Fruit fly (Drosophila melanogaster) whole organism, pupa: ENCODE measurements around the gene CG31368.

Source experiments
- CG17806 ChIP-seq: fragments of 200-800 bp; sonication (Bioruptor generic); optimal IDR thresholded peaks from 2 replicates; lab custom pipeline; 2018; ENCODE audit warnings: missing biosample characterization, mild to moderate bottlenecking, missing genetic modification characterization, moderate library complexity
- CG32121 ChIP-seq: fragments of 200-800 bp; sonication (Bioruptor generic); IDR thresholded peaks from 2 replicates; pipeline ENCODE4 v1.3.6; 2022; ENCODE audit warnings: missing biosample characterization, missing genetic modification characterization
- CG4496 ChIP-seq: fragments of 200-800 bp; sonication (Bioruptor generic); IDR thresholded peaks from 3 replicates; pipeline ENCODE4 v1.3.6; 2022; ENCODE audit warnings: missing biosample characterization, missing genetic modification characterization
- EcR ChIP-seq: fragments of 200-800 bp; sonication (Bioruptor generic); optimal IDR thresholded peaks from 3 replicates; lab custom pipeline; 2019; ENCODE audit warnings: missing biosample characterization, missing genetic modification characterization, mild to moderate bottlenecking, moderate library complexity, missing genetic modification reagents
- Pif1A ChIP-seq: fragments of 200-800 bp; sonication (Bioruptor generic); optimal IDR thresholded peaks from 3 replicates; lab custom pipeline; 2016; ENCODE audit warnings: missing biosample characterization, missing genetic modification characterization
- gl ChIP-seq: fragments of 200-800 bp; sonication (Bioruptor generic); optimal IDR thresholded peaks from 2 replicates; lab custom pipeline; 2018; ENCODE audit warnings: missing biosample characterization, mild to moderate bottlenecking, missing genetic modification characterization
- rn ChIP-seq: fragments of 200-800 bp; sonication (Bioruptor generic); IDR thresholded peaks from 2 replicates; pipeline ENCODE4 v1.3.6; 2022; ENCODE audit warnings: missing biosample characterization, missing genetic modification characterization

DNA sequence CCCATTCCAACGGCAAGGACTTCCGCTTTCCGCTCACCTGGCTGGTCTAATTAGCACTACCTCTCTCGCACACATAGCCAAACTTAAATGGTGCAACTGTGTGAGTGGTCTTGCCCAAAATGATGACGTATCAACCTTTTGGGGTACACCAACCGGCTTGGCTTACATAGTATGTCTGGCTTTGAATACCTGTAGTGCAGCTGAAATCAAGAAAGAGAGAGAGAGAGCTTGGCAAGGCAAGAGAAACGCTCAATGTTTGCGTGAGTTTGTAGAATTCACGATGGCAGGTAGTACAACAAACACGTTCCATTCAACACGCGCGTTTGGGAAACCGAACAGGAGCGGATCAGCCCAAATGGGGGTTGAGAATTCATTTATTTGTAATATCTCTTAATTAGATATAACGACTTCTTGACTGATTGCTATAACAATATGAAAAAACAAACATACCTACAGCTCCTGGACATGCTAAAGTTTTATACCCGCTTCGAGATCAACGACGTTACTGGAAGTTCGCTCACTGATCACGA lies 5.5 kb downstream of the CG31368 start:
- TF ChIP-seq CG32121: no peak
- TF ChIP-seq gl (tag; lab: Kevin White, UChicago): no peak
- no peak for TF ChIP-seq EcR
- TF ChIP-seq CG17806 (tag; lab: Kevin White, UChicago): no peak
- TF ChIP-seq rn (GFP tag; lab: Robert Waterston, UW): no peak
- no peak for TF ChIP-seq Pif1A (GFP tag; lab: Kevin White, UChicago)
- peak; percentile 65 for TF ChIP-seq CG4496 (GFP tag; lab: Robert Waterston, UW)
